Worm (Caenorhabditis elegans) whole organism, late embryonic: Measurements from ENCODE around the gene H41C03.2.

ENCODE experiments used
- F13H6.1 ChIP-seq: sonication (generic microtip); optimal IDR thresholded peaks from 2 replicates; lab custom pipeline; 2016; ENCODE audit warnings: missing genetic modification characterization, missing compliant biosample characterization
- K09A11.1 ChIP-seq: sonication (generic microtip); optimal IDR thresholded peaks from 2 replicates; lab custom pipeline; 2017; ENCODE audit warnings: antibody characterized with exemption, mild to moderate bottlenecking, missing genetic modification characterization, missing compliant biosample characterization; ENCODE audit not compliant: insufficient read depth
- Y22D7AL.16 ChIP-seq: sonication (generic microtip); optimal IDR thresholded peaks from 2 replicates; lab custom pipeline; 2016; ENCODE audit warnings: missing genetic modification characterization, missing compliant biosample characterization
- ama-1 ChIP-seq: fragments of 150-350 bp; optimal IDR thresholded peaks from 2 replicates; lab custom pipeline; 2014
- ceh-18 ChIP-seq: sonication (generic microtip); optimal IDR thresholded peaks from 2 replicates; lab custom pipeline; 2016; ENCODE audit warnings: missing genetic modification characterization, missing compliant biosample characterization
- ceh-19 ChIP-seq: fragments of 200-800 bp; sonication (Bioruptor generic); optimal IDR thresholded peaks from 2 replicates; lab custom pipeline; 2018; ENCODE audit warnings: mild to moderate bottlenecking, missing genetic modification characterization, missing compliant biosample characterization
- ceh-2 ChIP-seq: sonication (generic microtip); optimal IDR thresholded peaks from 2 replicates; lab custom pipeline; 2016; ENCODE audit warnings: missing genotype, missing genetic modification characterization, missing compliant biosample characterization
- ceh-24 ChIP-seq: sonication (generic microtip); optimal IDR thresholded peaks from 2 replicates; lab custom pipeline; 2016; ENCODE audit warnings: mild to moderate bottlenecking, missing genetic modification characterization, missing compliant biosample characterization
- ceh-30 ChIP-seq: fragments of 150-350 bp; optimal IDR thresholded peaks from 2 replicates; lab custom pipeline; 2014; ENCODE audit warnings: missing biosample characterization, missing genetic modification characterization
- ceh-31 ChIP-seq: sonication (generic microtip); optimal IDR thresholded peaks from 2 replicates; lab custom pipeline; 2016; ENCODE audit warnings: missing genetic modification characterization, missing compliant biosample characterization
- ceh-48 ChIP-seq: sonication (generic microtip); optimal IDR thresholded peaks from 2 replicates; lab custom pipeline; 2016; ENCODE audit warnings: missing genetic modification characterization, inconsistent platforms, missing compliant biosample characterization
- ceh-9 ChIP-seq: sonication (generic microtip); optimal IDR thresholded peaks from 2 replicates; lab custom pipeline; 2016; ENCODE audit warnings: mild to moderate bottlenecking, missing genetic modification characterization, inconsistent platforms, missing compliant biosample characterization
- dmd-4 ChIP-seq: sonication (generic microtip); optimal IDR thresholded peaks from 2 replicates; lab custom pipeline; 2016; ENCODE audit warnings: borderline replicate concordance, missing genetic modification characterization, missing compliant biosample characterization
- elt-2 ChIP-seq: sonication (generic microtip); optimal IDR thresholded peaks from 2 replicates; lab custom pipeline; 2016; ENCODE audit warnings: missing genetic modification reagents, missing genetic modification characterization, missing compliant biosample characterization
- elt-4 ChIP-seq: sonication (generic microtip); optimal IDR thresholded peaks from 2 replicates; lab custom pipeline; 2016; ENCODE audit warnings: missing genetic modification characterization, missing compliant biosample characterization
- ets-4 ChIP-seq: sonication (generic microtip); optimal IDR thresholded peaks from 2 replicates; lab custom pipeline; 2016; ENCODE audit warnings: missing genetic modification characterization, missing compliant biosample characterization
- eyg-1 ChIP-seq: sonication (generic microtip); optimal IDR thresholded peaks from 2 replicates; lab custom pipeline; 2016; ENCODE audit warnings: missing genotype, missing genetic modification characterization, missing compliant biosample characterization
- fkh-10 ChIP-seq: fragments of 150-350 bp; optimal IDR thresholded peaks from 2 replicates; lab custom pipeline; 2014; ENCODE audit warnings: missing biosample characterization, missing genetic modification reagents, missing genetic modification characterization
- fkh-6 ChIP-seq: sonication (generic microtip); optimal IDR thresholded peaks from 2 replicates; lab custom pipeline; 2016; ENCODE audit warnings: missing genetic modification characterization, missing compliant biosample characterization
- gmeb-2 ChIP-seq: sonication (generic microtip); optimal IDR thresholded peaks from 2 replicates; lab custom pipeline; 2016; ENCODE audit warnings: missing genetic modification characterization, inconsistent platforms, missing compliant biosample characterization
- hlh-13 ChIP-seq: fragments of 200-800 bp; sonication (Bioruptor generic); optimal IDR thresholded peaks from 2 replicates; lab custom pipeline; 2018; ENCODE audit warnings: mild to moderate bottlenecking, missing genetic modification characterization, missing compliant biosample characterization
- hlh-30 ChIP-seq: sonication (generic microtip); optimal IDR thresholded peaks from 2 replicates; lab custom pipeline; 2017; ENCODE audit warnings: antibody characterized with exemption, missing genetic modification characterization, missing compliant biosample characterization; ENCODE audit not compliant: insufficient read depth
- hlh-8 ChIP-seq: sonication (generic microtip); optimal IDR thresholded peaks from 2 replicates; lab custom pipeline; 2016; ENCODE audit warnings: missing genotype, missing genetic modification characterization, missing compliant biosample characterization
- lim-6 ChIP-seq: sonication (generic microtip); optimal IDR thresholded peaks from 2 replicates; lab custom pipeline; 2016; ENCODE audit warnings: missing genetic modification characterization, missing compliant biosample characterization
- nfya-1 ChIP-seq: sonication (generic microtip); optimal IDR thresholded peaks from 2 replicates; lab custom pipeline; 2017; ENCODE audit warnings: missing genetic modification characterization, mild to moderate bottlenecking, missing compliant biosample characterization, antibody characterized with exemption, moderate library complexity
- nhr-11 ChIP-seq: fragments of 150-350 bp; optimal IDR thresholded peaks from 2 replicates; lab custom pipeline; 2014; ENCODE audit warnings: missing biosample characterization, missing genetic modification characterization
- odd-2 ChIP-seq: sonication (generic microtip); optimal IDR thresholded peaks from 2 replicates; lab custom pipeline; 2017; ENCODE audit warnings: antibody characterized with exemption, mild to moderate bottlenecking, missing genetic modification characterization, missing compliant biosample characterization
- pag-3 ChIP-seq: sonication (generic microtip); optimal IDR thresholded peaks from 2 replicates; lab custom pipeline; 2016; ENCODE audit warnings: missing compliant biosample characterization, missing genetic modification characterization, borderline replicate concordance
- pha-2 ChIP-seq: sonication (generic microtip); optimal IDR thresholded peaks from 2 replicates; lab custom pipeline; 2017; ENCODE audit warnings: mild to moderate bottlenecking, missing genetic modification characterization, missing compliant biosample characterization
- pha-4 ChIP-seq: fragments of 150-350 bp; optimal IDR thresholded peaks from 2 replicates; lab custom pipeline; 2018; ENCODE audit warnings: missing biosample characterization, missing genetic modification reagents, missing genetic modification characterization
- pqm-1 ChIP-seq: sonication (generic microtip); optimal IDR thresholded peaks from 2 replicates; lab custom pipeline; 2016; ENCODE audit warnings: missing genetic modification characterization, missing compliant biosample characterization
- rnt-1 ChIP-seq: sonication (generic microtip); optimal IDR thresholded peaks from 2 replicates; lab custom pipeline; 2016; ENCODE audit warnings: missing genetic modification characterization, missing compliant biosample characterization
- sdc-2 ChIP-seq: sonication (generic microtip); optimal IDR thresholded peaks from 2 replicates; lab custom pipeline; 2016; ENCODE audit warnings: missing genotype, missing genetic modification characterization, missing compliant biosample characterization
- sox-2 ChIP-seq: fragments of 200-800 bp; sonication (Bioruptor generic); IDR thresholded peaks from 2 replicates; pipeline ENCODE4 v1.3.6; 2022; ENCODE audit warnings: missing genetic modification reagents, missing genetic modification characterization, missing compliant biosample characterization
- sox-4 ChIP-seq: sonication (generic microtip); optimal IDR thresholded peaks from 2 replicates; lab custom pipeline; 2017; ENCODE audit warnings: mild to moderate bottlenecking, missing genetic modification characterization, inconsistent platforms, missing compliant biosample characterization
- syd-9 ChIP-seq: sonication (generic microtip); optimal IDR thresholded peaks from 2 replicates; lab custom pipeline; 2016; ENCODE audit warnings: mild to moderate bottlenecking, missing genetic modification characterization, moderate library complexity, missing compliant biosample characterization
- tbx-2 ChIP-seq: sonication (generic microtip); optimal IDR thresholded peaks from 2 replicates; lab custom pipeline; 2016; ENCODE audit warnings: missing genetic modification characterization, missing compliant biosample characterization
- tbx-7 ChIP-seq: sonication (generic microtip); optimal IDR thresholded peaks from 2 replicates; lab custom pipeline; 2016; ENCODE audit warnings: missing genotype, missing genetic modification characterization, missing compliant biosample characterization
- ttx-3 ChIP-seq: sonication (generic microtip); optimal IDR thresholded peaks from 2 replicates; lab custom pipeline; 2016; ENCODE audit warnings: missing genetic modification reagents, missing genetic modification characterization, missing compliant biosample characterization
- unc-3 ChIP-seq, 2 experiments: fragments of 200-800 bp in 1 of 2; sonication (Bioruptor generic) in 1 of 2; sonication (generic microtip) in 1 of 2; conservative IDR thresholded peaks in 1 of 2; optimal IDR thresholded peaks in 1 of 2; 2 replicates each; pipeline versions ENCODE4 v1.3.6 to Lab custom; 2016 to 2022; ENCODE audit warnings: missing compliant biosample characterization in 2 of 2, missing genetic modification characterization in 2 of 2, missing genetic modification reagents in 1 of 2
- unc-42 ChIP-seq: sonication (generic microtip); optimal IDR thresholded peaks from 2 replicates; lab custom pipeline; 2016; ENCODE audit warnings: missing genotype, missing genetic modification characterization, missing compliant biosample characterization
- unc-55 ChIP-seq: sonication (generic microtip); optimal IDR thresholded peaks from 2 replicates; lab custom pipeline; 2017; ENCODE audit warnings: missing biosample characterization, missing genetic modification reagents, missing genetic modification characterization

The H41C03.2 gene

ce11 chrII:5841866-5842265 is 10.0 kb downstream of the H41C03.2 start, which contains the start of gene nep-25:
TSS of gene nep-25 (plus strand) at chrII:5842240.
- TF ChIP-seq pqm-1 (tag; lab: Kevin White, UChicago) (no peak), syd-9 (no peak), fkh-6 (no peak), lim-6 (tag; lab: Kevin White, UChicago) (no peak), hlh-8 (tag; lab: Kevin White, UChicago) (no peak), hlh-13 (GFP tag; lab: Kevin White, UChicago) (no peak), ceh-19 (GFP tag; lab: Kevin White, UChicago) (no peak), sdc-2 (tag; lab: Kevin White, UChicago) (no peak), dmd-4 (tag; lab: Kevin White, UChicago) (no peak), hlh-30 (tag; lab: Kevin White, UChicago) (no peak)

- peak; percentile 54 for TF ChIP-seq rnt-1 (tag; lab: Kevin White, UChicago)
- TF ChIP-seq ceh-18 (tag; lab: Kevin White, UChicago), result peak; percentile 68
- no peak for TF ChIP-seq tbx-7 (tag; lab: Kevin White, UChicago)
Observed at ce11 chrII:5841053-5841547, 10.8 kb downstream of the H41C03.2 start, which contains the start of gene lec-5. TSS of gene lec-5 (minus strand) at chrII:5841103.

ce11 chrII:5839227-5839626 is 12.7 kb downstream of the H41C03.2 start, which contains the start of gene ZK1248.19:
TSS of gene ZK1248.19 (minus strand) at chrII:5839414.
- TF ChIP-seq F13H6.1 (tag; lab: Kevin White, UChicago) (no peak), elt-2 (no peak), nfya-1 (peak; percentile 28), Y22D7AL.16 (tag; lab: Kevin White, UChicago) (no peak), sox-4 (tag; lab: Kevin White, UChicago) (no peak)

ce11 chrII:5838453-5838852 is 13.5 kb downstream of the H41C03.2 start, which contains the start of gene ZK1248.15:
TSS of gene ZK1248.15 (minus strand) at chrII:5838553.
- TF ChIP-seq eyg-1 (tag; lab: Kevin White, UChicago), result no peak
- TF ChIP-seq hlh-30 (tag; lab: Kevin White, UChicago), result no peak
- TF ChIP-seq ttx-3, result no peak
- TF ChIP-seq pha-4 (tag; lab: Kevin White, UChicago), result no peak
- no peak for TF ChIP-seq hlh-8 (tag; lab: Kevin White, UChicago)
- TF ChIP-seq K09A11.1 (tag; lab: Kevin White, UChicago), result no peak
- TF ChIP-seq ceh-19 (GFP tag; lab: Kevin White, UChicago), result no peak
- TF ChIP-seq ceh-9 (tag; lab: Kevin White, UChicago), result no peak
- no peak for TF ChIP-seq pag-3
- TF ChIP-seq ets-4 (tag; lab: Kevin White, UChicago), result no peak
- TF ChIP-seq fkh-10 (GFP tag; lab: Kevin White, UChicago), result no peak
- no peak for TF ChIP-seq sox-2 (GFP tag; lab: Robert Waterston, UW)
- TF ChIP-seq sdc-2 (tag; lab: Kevin White, UChicago), result no peak
- TF ChIP-seq ceh-31, result no peak
- TF ChIP-seq unc-55 (GFP tag; lab: Kevin White, UChicago), result no peak
- no peak for TF ChIP-seq syd-9
- TF ChIP-seq elt-2, result no peak
- no peak for TF ChIP-seq gmeb-2 (tag; lab: Kevin White, UChicago)

ce11 chrII:5836153-5836719 is 15.7 kb downstream of the H41C03.2 start, which contains the start of gene fzo-1:
TSS of gene fzo-1 (minus strand) at chrII:5836203.
- TF ChIP-seq ama-1 (no peak), ttx-3 (no peak), pha-2 (tag; lab: Kevin White, UChicago) (peak; percentile 54), ceh-48 (tag; lab: Kevin White, UChicago) (peak; percentile 23), nhr-11 (tag; lab: Kevin White, UChicago) (no peak), unc-42 (peak; percentile 71), elt-2 (peak; percentile 97), ceh-30 (no peak), ceh-24 (tag; lab: Kevin White, UChicago) (peak; percentile 35), K09A11.1 (tag; lab: Kevin White, UChicago) (no peak), nfya-1 (no peak), ceh-2 (tag; lab: Kevin White, UChicago) (peak; percentile 97), Y22D7AL.16 (tag; lab: Kevin White, UChicago) (no peak), odd-2 (tag; lab: Kevin White, UChicago) (no peak), unc-3 (GFP tag; conservative IDR thresholded peaks at IDR 0.05; lab: Robert Waterston, UW) (no peak), unc-3 (tag; optimal IDR thresholded peaks at IDR 0.05; lab: Kevin White, UChicago) (peak; percentile 74), ceh-19 (GFP tag; lab: Kevin White, UChicago) (peak; percentile 39), elt-4 (no peak), rnt-1 (tag; lab: Kevin White, UChicago) (peak; percentile 59), ceh-31 (peak; percentile 99), tbx-2 (peak; percentile 95)
